Worm (Caenorhabditis elegans) whole organism, young adult: ENCODE results near the gene ecps-1.
A peak's percentile ranks its signal among the peaks of the same experiment; 100 is the strongest.

Experiments used
- F52B5.7 ChIP-seq: sonication (generic microtip); optimal IDR thresholded peaks from 2 replicates; lab custom pipeline; 2016; ENCODE audit warnings: mild to moderate bottlenecking, missing genetic modification characterization, missing compliant biosample characterization
- F55B11.4 ChIP-seq: sonication (generic microtip); optimal IDR thresholded peaks from 2 replicates; lab custom pipeline; 2016; ENCODE audit warnings: missing compliant biosample characterization, missing genetic modification characterization, borderline replicate concordance; ENCODE audit not compliant: insufficient read depth
- ama-1 ChIP-seq, 3 experiments: fragments of 150-350 bp in 1 of 3; sonication (generic microtip) in 2 of 3; optimal IDR thresholded peaks; 2 replicates each; lab custom pipeline; 2014 to 2018; ENCODE audit warnings: missing biosample characterization in 2 of 3, missing genetic modification characterization in 2 of 3, missing genetic modification reagents in 2 of 3
- die-1 ChIP-seq: sonication (generic microtip); optimal IDR thresholded peaks from 2 replicates; lab custom pipeline; 2016; ENCODE audit warnings: missing genotype, mild to moderate bottlenecking, missing genetic modification characterization, missing compliant biosample characterization
- dpl-1 ChIP-seq: fragments of 150-350 bp; optimal IDR thresholded peaks from 2 replicates; lab custom pipeline; 2014; ENCODE audit warnings: missing biosample characterization, missing genetic modification reagents, missing genetic modification characterization
- lsy-27 ChIP-seq: sonication (generic microtip); optimal IDR thresholded peaks from 2 replicates; lab custom pipeline; 2017; ENCODE audit warnings: missing genetic modification characterization, mild to moderate bottlenecking, missing compliant biosample characterization, antibody characterized with exemption, missing genotype, borderline replicate concordance; ENCODE audit not compliant: insufficient read depth
- pha-4 ChIP-seq: fragments of 150-350 bp; sonication (generic microtip); optimal IDR thresholded peaks from 2 replicates; lab custom pipeline; 2014; ENCODE audit warnings: missing biosample characterization, missing genetic modification reagents, missing genetic modification characterization
- sea-2 ChIP-seq: fragments of 200-800 bp; sonication (Bioruptor generic); IDR thresholded peaks from 2 replicates; pipeline ENCODE4 v1.3.6; 2022; ENCODE audit warnings: missing genetic modification characterization, missing compliant biosample characterization
- snpc-4 ChIP-seq, 5 experiments: fragments of 150-350 bp in 1 of 5; sonication (generic microtip) in 4 of 5; optimal IDR thresholded peaks; 2 replicates each; lab custom pipeline; 2014 to 2018; ENCODE audit warnings: missing genetic modification characterization in 5 of 5, missing biosample characterization in 3 of 5, antibody characterized with exemption in 2 of 5, mild to moderate bottlenecking in 2 of 5, missing compliant biosample characterization in 2 of 5, missing genotype in 2 of 5, moderate library complexity in 2 of 5, missing genetic modification reagents in 1 of 5
- unc-130 ChIP-seq: sonication (generic microtip); optimal IDR thresholded peaks from 2 replicates; lab custom pipeline; 2016; ENCODE audit warnings: missing genetic modification reagents, missing genetic modification characterization, missing compliant biosample characterization
- xnd-1 ChIP-seq: sonication (generic microtip); optimal IDR thresholded peaks from 2 replicates; lab custom pipeline; 2016; ENCODE audit warnings: missing genotype, missing genetic modification reagents, missing genetic modification characterization, missing compliant biosample characterization

DNA sequence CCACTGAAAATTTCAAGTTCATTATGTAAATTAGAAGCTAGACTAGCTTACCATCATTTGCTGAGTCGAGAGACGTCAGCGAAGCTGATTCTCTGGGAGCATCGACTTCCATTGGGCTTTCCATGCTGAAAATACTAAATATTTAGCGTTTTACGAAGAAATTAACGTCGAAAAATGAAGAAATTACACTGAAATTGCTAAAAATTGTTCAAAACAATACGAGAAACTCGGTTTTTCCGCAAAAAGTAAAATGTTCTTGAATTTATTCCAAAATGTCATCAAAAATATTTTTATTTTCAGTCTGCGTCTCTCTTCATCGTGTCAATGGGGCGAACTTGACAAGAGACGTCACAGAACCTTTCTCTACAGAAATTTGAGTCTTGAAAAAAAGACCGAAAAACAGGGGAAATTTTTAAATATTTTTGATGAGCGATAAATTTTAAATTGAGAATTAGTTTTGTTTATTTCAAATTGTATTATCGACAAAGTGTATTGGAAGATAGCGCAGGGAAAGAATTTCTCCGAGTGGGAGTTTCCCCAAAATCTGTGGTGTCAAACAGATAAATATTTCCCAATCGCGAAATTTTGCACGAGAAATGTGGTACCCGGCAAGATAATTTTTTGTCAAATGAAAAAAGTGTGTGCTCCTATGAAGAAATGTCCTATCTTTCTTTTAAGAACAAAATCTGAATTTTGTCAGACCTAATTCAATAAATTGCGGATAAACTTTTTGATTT is at the start of gene ecps-1:
- TF ChIP-seq die-1 (tag; lab: Kevin White, UChicago) (no peak), pha-4 (tag; lab: Kevin White, UChicago) (peak; percentile 67), snpc-4 (GFP tag; optimal IDR thresholded peaks at IDR 0.05; lab: Kevin White, UChicago) (peak; percentile 76), snpc-4 (tag; optimal IDR thresholded peaks at IDR 0.05; lab: Kevin White, UChicago) (peak; percentile 44 to 76 (median 54)), ama-1 (optimal IDR thresholded peaks at IDR 0.05; lab: Kevin White, UChicago) (no peak), ama-1 (GFP tag; optimal IDR thresholded peaks at IDR 0.05; lab: Kevin White, UChicago) (no peak), lsy-27 (tag; lab: Kevin White, UChicago) (peak; percentile 25), F55B11.4 (tag; lab: Kevin White, UChicago) (no peak), xnd-1 (no peak), sea-2 (GFP tag; lab: Robert Waterston, UW) (no peak), F52B5.7 (tag; lab: Kevin White, UChicago) (no peak), dpl-1 (no peak), unc-130 (GFP tag; lab: Kevin White, UChicago) (peak; percentile 93)
